Fruit fly (Drosophila melanogaster): ENCODE measurements around the gene Bet5.

The Bet5 gene

dm6 chr3R:30164162-30164561, 15.9 kb upstream of the Bet5 start (continued):
- TF ChIP-seq CG10631 (GFP tag; optimal IDR thresholded peaks at IDR 0.05): peak; percentile 43
- no peak for TF ChIP-seq spab (GFP tag; optimal IDR thresholded peaks at IDR 0.05)
- TF ChIP-seq topi (GFP tag; optimal IDR thresholded peaks at IDR 0.05): peak; percentile 24
- TF ChIP-seq Eip93F (GFP tag; optimal IDR thresholded peaks at IDR 0.05): no peak
- TF ChIP-seq Sox14 (GFP tag; optimal IDR thresholded peaks at IDR 0.05): peak; percentile 26
- no peak for TF ChIP-seq CG1621 (tag; optimal IDR thresholded peaks at IDR 0.05)
- peak; percentile 88 for TF ChIP-seq CG32006 (GFP tag; optimal IDR thresholded peaks at IDR 0.05)

dm6 chr3R:30166159-30166784, 13.8 kb upstream of the Bet5 start, which contains the start of gene VhaAC45RP:
Gene VhaAC45RP (minus strand): TSS chr3R:30166419.
- TF ChIP-seq Eip78C (GFP tag) (no peak), CG6276 (GFP tag; optimal IDR thresholded peaks at IDR 0.05) (no peak), lz (GFP tag; optimal IDR thresholded peaks at IDR 0.05) (no peak), Eip75B (GFP tag; optimal IDR thresholded peaks at IDR 0.05) (no peak), Sox14 (GFP tag; optimal IDR thresholded peaks at IDR 0.05) (no peak), Ets21C (GFP tag; optimal IDR thresholded peaks at IDR 0.05) (no peak), CG4318 (GFP tag; optimal IDR thresholded peaks at IDR 0.05) (no peak), CG9139 (GFP tag; optimal IDR thresholded peaks at IDR 0.05) (no peak), cyc (GFP tag; optimal IDR thresholded peaks at IDR 0.05) (no peak), CG8319 (GFP tag; optimal IDR thresholded peaks at IDR 0.05) (no peak), Hr39 (GFP tag; optimal IDR thresholded peaks at IDR 0.05) (no peak), esn (GFP tag; optimal IDR thresholded peaks at IDR 0.05) (no peak), CG11294 (GFP tag; IDR thresholded peaks at IDR 0.05) (no peak)

dm6 chr3R:30170671-30171667, 9.1 kb upstream of the Bet5 start, which contains the start of gene Rsod:
Gene Rsod (minus strand): TSS chr3R:30171207.
- TF ChIP-seq CG6276 (GFP tag; optimal IDR thresholded peaks at IDR 0.05) (peak; percentile 88), CG11762 (GFP tag; optimal IDR thresholded peaks at IDR 0.05; ENCODE audit: insufficient read depth) (peak; percentile 77), acj6 (GFP tag; optimal IDR thresholded peaks at IDR 0.05) (peak; percentile 88), CG4318 (GFP tag; optimal IDR thresholded peaks at IDR 0.05) (peak; percentile 79), spab (GFP tag; optimal IDR thresholded peaks at IDR 0.05) (peak; percentile 65), CG3032 (tag; optimal IDR thresholded peaks at IDR 0.05) (peak; percentile 76), Hr39 (GFP tag; optimal IDR thresholded peaks at IDR 0.05) (peak; percentile 79), Eip75B (GFP tag; optimal IDR thresholded peaks at IDR 0.05) (peak; percentile 70), CG8632 (GFP tag; optimal IDR thresholded peaks at IDR 0.05) (peak; percentile 79), Blimp-1 (GFP tag; optimal IDR thresholded peaks at IDR 0.05) (peak; percentile 99), net (GFP tag; optimal IDR thresholded peaks at IDR 0.05) (peak; percentile 85), dsx (GFP tag; optimal IDR thresholded peaks at IDR 0.05; ENCODE audit: poor library complexity, severe bottlenecking) (peak; percentile 65), CG6792 (GFP tag; optimal IDR thresholded peaks at IDR 0.05) (peak; percentile 81), Hr38 (GFP tag; optimal IDR thresholded peaks at IDR 0.05) (no peak), topi (GFP tag; optimal IDR thresholded peaks at IDR 0.05) (peak; percentile 80), fkh (GFP tag; optimal IDR thresholded peaks at IDR 0.05) (no peak), CG10669 (GFP tag; optimal IDR thresholded peaks at IDR 0.05) (peak; percentile 71), Lpt (GFP tag; optimal IDR thresholded peaks at IDR 0.05) (peak; percentile 90), CG32006 (GFP tag; optimal IDR thresholded peaks at IDR 0.05) (peak; percentile 92), achi (GFP tag; optimal IDR thresholded peaks at IDR 0.05) (peak; percentile 88), CG6163 (GFP tag; IDR thresholded peaks at IDR 0.05) (peak; percentile 96), CG8119 (GFP tag; IDR thresholded peaks at IDR 0.05) (peak; percentile 94), fd59A (GFP tag; optimal IDR thresholded peaks at IDR 0.05) (peak; percentile 45), CG16779 (tag; optimal IDR thresholded peaks at IDR 0.05) (peak; percentile 66), CG6854 (GFP tag; optimal IDR thresholded peaks at IDR 0.05) (peak; percentile 53), Sox15 (GFP tag; optimal IDR thresholded peaks at IDR 0.05) (peak; percentile 67), salr (GFP tag; optimal IDR thresholded peaks at IDR 0.05) (peak; percentile 61 to 85), vri (GFP tag; optimal IDR thresholded peaks at IDR 0.05) (peak; percentile 74), Ets96B (tag; optimal IDR thresholded peaks at IDR 0.05) (peak; percentile 78), CG9139 (GFP tag; optimal IDR thresholded peaks at IDR 0.05) (no peak), CG8319 (GFP tag; optimal IDR thresholded peaks at IDR 0.05) (peak; percentile 7), Hr4 (GFP tag; optimal IDR thresholded peaks at IDR 0.05) (peak; percentile 93), CG15336 (GFP tag; IDR thresholded peaks at IDR 0.05) (peak; percentile 95), CG10631 (GFP tag; optimal IDR thresholded peaks at IDR 0.05) (peak; percentile 90)
